Fruit fly (Drosophila melanogaster) whole organism, embryonic: ENCODE results near the gene Utx.
A peak's percentile ranks its signal among the peaks of the same experiment; 100 is the strongest.

Experiments used
- Abd-B ChIP-seq: fragments of 200-800 bp; sonication (Bioruptor generic); optimal IDR thresholded peaks from 2 replicates; lab custom pipeline; 2018; ENCODE audit warnings: missing biosample characterization, mild to moderate bottlenecking, missing genetic modification characterization, moderate library complexity
- CG14441 ChIP-seq: fragments of 200-800 bp; sonication (Bioruptor generic); IDR thresholded peaks from 2 replicates; pipeline ENCODE4 v1.3.6; 2022; ENCODE audit warnings: missing biosample characterization, missing genetic modification characterization
- CG15601 ChIP-seq: fragments of 200-800 bp; sonication (Bioruptor generic); optimal IDR thresholded peaks from 3 replicates; lab custom pipeline; 2019; ENCODE audit warnings: missing biosample characterization, mild to moderate bottlenecking, missing genetic modification characterization, moderate library complexity
- CG16863 ChIP-seq: fragments of 200-800 bp; sonication (Bioruptor generic); optimal IDR thresholded peaks from 3 replicates; lab custom pipeline; 2016; ENCODE audit warnings: missing biosample characterization, missing genetic modification characterization
- CG2120 ChIP-seq: fragments of 200-800 bp; sonication (Bioruptor generic); optimal IDR thresholded peaks from 3 replicates; lab custom pipeline; 2016; ENCODE audit warnings: missing biosample characterization, missing genetic modification characterization
- CG31388 ChIP-seq: fragments of 200-800 bp; sonication (Bioruptor generic); optimal IDR thresholded peaks from 2 replicates; lab custom pipeline; 2016; ENCODE audit warnings: missing biosample characterization, missing genetic modification characterization
- CG31441 ChIP-seq: fragments of 200-800 bp; sonication (Bioruptor generic); IDR thresholded peaks from 2 replicates; pipeline ENCODE4 v1.3.6; 2022; ENCODE audit warnings: missing biosample characterization, missing genetic modification characterization
- CG3163 ChIP-seq: fragments of 200-800 bp; sonication (Bioruptor generic); optimal IDR thresholded peaks from 3 replicates; lab custom pipeline; 2016; ENCODE audit warnings: missing biosample characterization, missing genetic modification characterization
- CG32772 ChIP-seq: fragments of 200-800 bp; sonication (Bioruptor generic); IDR thresholded peaks from 2 replicates; pipeline ENCODE4 v1.3.6; 2022; ENCODE audit warnings: missing biosample characterization, missing genetic modification characterization
- CG3838 ChIP-seq: fragments of 200-800 bp; sonication (Bioruptor generic); optimal IDR thresholded peaks from 3 replicates; lab custom pipeline; 2016; ENCODE audit warnings: missing biosample characterization, missing genetic modification characterization
- CG4282 ChIP-seq: fragments of 200-800 bp; sonication (Bioruptor generic); optimal IDR thresholded peaks from 2 replicates; lab custom pipeline; 2016; ENCODE audit warnings: missing biosample characterization, missing genetic modification characterization
- CG43689 ChIP-seq: fragments of 200-800 bp; sonication (Bioruptor generic); IDR thresholded peaks from 2 replicates; pipeline ENCODE4 v1.3.6; 2022; ENCODE audit warnings: missing biosample characterization, missing genetic modification characterization
- CG6254 ChIP-seq: fragments of 200-800 bp; sonication (Bioruptor generic); optimal IDR thresholded peaks from 3 replicates; lab custom pipeline; 2017; ENCODE audit warnings: mild to moderate bottlenecking, missing biosample characterization, missing genetic modification reagents, missing genetic modification characterization
- CG8281 ChIP-seq: fragments of 200-800 bp; sonication (Bioruptor generic); optimal IDR thresholded peaks from 2 replicates; lab custom pipeline; 2018; ENCODE audit warnings: missing biosample characterization, mild to moderate bottlenecking, missing genetic modification characterization, moderate library complexity
- CG8478 ChIP-seq: fragments of >200 bp; optimal IDR thresholded peaks from 2 replicates; lab custom pipeline; 2018
- CG9727 ChIP-seq: fragments of 200-800 bp; sonication (Bioruptor generic); optimal IDR thresholded peaks from 3 replicates; lab custom pipeline; 2017; ENCODE audit warnings: missing biosample characterization, mild to moderate bottlenecking, missing genetic modification characterization
- CG9876 ChIP-seq: fragments of 200-800 bp; sonication (Bioruptor generic); optimal IDR thresholded peaks from 2 replicates; lab custom pipeline; 2016; ENCODE audit warnings: missing biosample characterization, missing genetic modification characterization
- D19B ChIP-seq: fragments of 200-800 bp; sonication (Bioruptor generic); optimal IDR thresholded peaks from 2 replicates; lab custom pipeline; 2017; ENCODE audit warnings: missing biosample characterization, mild to moderate bottlenecking, missing genetic modification characterization
- Lpt ChIP-seq: fragments of >200 bp; optimal IDR thresholded peaks from 2 replicates; lab custom pipeline; 2018; ENCODE audit warnings: missing biosample characterization, missing genetic modification characterization
- Mad ChIP-seq: fragments of 200-800 bp; sonication (Bioruptor generic); optimal IDR thresholded peaks from 2 replicates; lab custom pipeline; 2016; ENCODE audit warnings: missing biosample characterization, missing genetic modification characterization
- Med ChIP-seq: fragments of 200-800 bp; sonication (Bioruptor generic); peaks from one replicate; lab custom pipeline; 2016; ENCODE audit warnings: missing biosample characterization, missing genetic modification characterization, mild to moderate bottlenecking, inconsistent platforms, moderate library complexity
- Sox100B ChIP-seq: fragments of 200-800 bp; sonication (Bioruptor generic); optimal IDR thresholded peaks from 3 replicates; lab custom pipeline; 2018; ENCODE audit warnings: missing biosample characterization, mild to moderate bottlenecking, missing genetic modification characterization
- Sry-δ ChIP-seq: fragments of 200-800 bp; sonication (Bioruptor generic); optimal IDR thresholded peaks from 2 replicates; lab custom pipeline; 2016; ENCODE audit warnings: missing biosample characterization, missing genetic modification characterization
- Vsx1 ChIP-seq: fragments of 200-800 bp; sonication (Bioruptor generic); optimal IDR thresholded peaks from 2 replicates; lab custom pipeline; 2017; ENCODE audit warnings: missing biosample characterization, mild to moderate bottlenecking, missing genetic modification characterization, missing genetic modification reagents
- ash1 ChIP-seq: fragments of 200-800 bp; sonication (Bioruptor generic); optimal IDR thresholded peaks from 2 replicates; lab custom pipeline; 2018; ENCODE audit warnings: missing biosample characterization, mild to moderate bottlenecking, missing genetic modification characterization
- bowl ChIP-seq: fragments of 200-800 bp; sonication (Bioruptor generic); IDR thresholded peaks from 2 replicates; pipeline ENCODE4 v1.3.6; 2022; ENCODE audit warnings: missing biosample characterization, missing genetic modification characterization
- cas ChIP-seq: fragments of 200-800 bp; sonication (Bioruptor generic); IDR thresholded peaks from 2 replicates; pipeline ENCODE4 v1.3.6; 2022; ENCODE audit warnings: missing biosample characterization, missing genetic modification characterization
- crc ChIP-seq: fragments of 200-800 bp; sonication (Bioruptor generic); optimal IDR thresholded peaks from 2 replicates; lab custom pipeline; 2016; ENCODE audit warnings: missing biosample characterization, missing genetic modification characterization
- da ChIP-seq: fragments of 200-800 bp; sonication (Bioruptor generic); optimal IDR thresholded peaks from 2 replicates; lab custom pipeline; 2016; ENCODE audit warnings: missing biosample characterization, missing genetic modification characterization
- ems ChIP-seq: fragments of 200-800 bp; sonication (Bioruptor generic); optimal IDR thresholded peaks from 3 replicates; lab custom pipeline; 2016; ENCODE audit warnings: missing biosample characterization, missing genetic modification characterization
- fd102C ChIP-seq: fragments of 200-800 bp; sonication (Bioruptor generic); optimal IDR thresholded peaks from 2 replicates; lab custom pipeline; 2018; ENCODE audit warnings: missing biosample characterization, mild to moderate bottlenecking, missing genetic modification characterization, moderate library complexity
- ftz-f1 ChIP-seq: fragments of 200-800 bp; sonication (Bioruptor generic); optimal IDR thresholded peaks from 2 replicates; lab custom pipeline; 2016; ENCODE audit warnings: missing biosample characterization, missing genetic modification characterization
- gsb ChIP-seq: fragments of 200-800 bp; sonication (Bioruptor generic); IDR thresholded peaks from 2 replicates; pipeline ENCODE4 v1.3.6; 2022; ENCODE audit warnings: missing biosample characterization, missing genetic modification characterization
- jing ChIP-seq: fragments of 200-800 bp; sonication (Bioruptor generic); optimal IDR thresholded peaks from 2 replicates; lab custom pipeline; 2018; ENCODE audit warnings: missing biosample characterization, mild to moderate bottlenecking, missing genetic modification characterization
- maf-S ChIP-seq: fragments of 200-800 bp; sonication (Bioruptor generic); optimal IDR thresholded peaks from 2 replicates; lab custom pipeline; 2016; ENCODE audit warnings: missing biosample characterization, missing genetic modification characterization
- mam ChIP-seq: fragments of 200-800 bp; sonication (Bioruptor generic); optimal IDR thresholded peaks from 3 replicates; lab custom pipeline; 2016; ENCODE audit warnings: missing biosample characterization, missing genetic modification characterization
- mld ChIP-seq: fragments of 200-800 bp; sonication (Bioruptor generic); IDR thresholded peaks from 3 replicates; pipeline ENCODE4 v1.3.6; 2022; ENCODE audit warnings: missing biosample characterization, missing genetic modification characterization; ENCODE audit not compliant: partially characterized antibody
- psq ChIP-seq: fragments of 200-800 bp; sonication (Bioruptor generic); optimal IDR thresholded peaks from 2 replicates; lab custom pipeline; 2017; ENCODE audit warnings: missing biosample characterization, missing genetic modification characterization
- row ChIP-seq: fragments of 200-800 bp; sonication (Bioruptor generic); IDR thresholded peaks from 3 replicates; pipeline ENCODE4 v1.3.6; 2022; ENCODE audit warnings: missing biosample characterization, missing genetic modification characterization
- salm ChIP-seq: fragments of 200-800 bp; sonication (Bioruptor generic); optimal IDR thresholded peaks from 2 replicates; lab custom pipeline; 2018; ENCODE audit warnings: missing biosample characterization, mild to moderate bottlenecking, missing genetic modification characterization
- ssp ChIP-seq: fragments of 200-800 bp; sonication (Bioruptor generic); IDR thresholded peaks from 2 replicates; pipeline ENCODE4 v1.3.6; 2022; ENCODE audit warnings: missing biosample characterization, missing genetic modification characterization
- usp ChIP-seq: fragments of >200 bp; optimal IDR thresholded peaks from 2 replicates; lab custom pipeline; 2017; ENCODE audit warnings: missing biosample characterization, missing genetic modification characterization

Gene Utx

dm6 chr2L:10310614-10311382, 32.2 kb upstream of the Utx start, which contains the start of gene Cdk5alpha (continued):
- TF ChIP-seq cas (GFP tag; lab: Robert Waterston, UW): no peak
- no peak for TF ChIP-seq fd102C (GFP tag; lab: Kevin White, UChicago)
- TF ChIP-seq crc (GFP tag; lab: Kevin White, UChicago): no peak
- TF ChIP-seq Abd-B (GFP tag; lab: Kevin White, UChicago): no peak
- no peak for TF ChIP-seq row (GFP tag; lab: Robert Waterston, UW)
- TF ChIP-seq da: no peak
- TF ChIP-seq psq: no peak
- TF ChIP-seq ems (GFP tag; lab: Kevin White, UChicago): peak; percentile 17
- TF ChIP-seq ssp (GFP tag; lab: Robert Waterston, UW): no peak
- no peak for TF ChIP-seq jing (GFP tag; lab: Kevin White, UChicago)
- TF ChIP-seq CG15601 (tag; lab: Kevin White, UChicago): peak; percentile 26
- no peak for TF ChIP-seq CG2120 (GFP tag; lab: Kevin White, UChicago)
- no peak for TF ChIP-seq CG16863
- no peak for TF ChIP-seq CG4282 (GFP tag; lab: Kevin White, UChicago)
- TF ChIP-seq CG31441 (GFP tag; lab: Robert Waterston, UW): no peak
- no peak for TF ChIP-seq CG8478 (lab: Kevin White, UChicago)
- TF ChIP-seq CG32772 (GFP tag; lab: Robert Waterston, UW): no peak
- no peak for TF ChIP-seq gsb
- no peak for TF ChIP-seq CG14441
- no peak for TF ChIP-seq Sry-δ (GFP tag; lab: Kevin White, UChicago)
- TF ChIP-seq maf-S (GFP tag; lab: Kevin White, UChicago): no peak
- no peak for TF ChIP-seq CG31388 (GFP tag; lab: Kevin White, UChicago)
- TF ChIP-seq ash1: no peak
- no peak for TF ChIP-seq ftz-f1
- no peak for TF ChIP-seq salm (tag; lab: Kevin White, UChicago)
- TF ChIP-seq D19B (GFP tag; lab: Kevin White, UChicago): no peak
- no peak for TF ChIP-seq bowl (GFP tag; lab: Robert Waterston, UW)
- peak; percentile 79 for TF ChIP-seq Med
- TF ChIP-seq CG3838: no peak
- TF ChIP-seq CG8281: no peak
- no peak for TF ChIP-seq Sox100B (GFP tag; lab: Kevin White, UChicago)
- no peak for TF ChIP-seq CG6254 (GFP tag; lab: Kevin White, UChicago)
- TF ChIP-seq Lpt (GFP tag; lab: Kevin White, UChicago): no peak
- TF ChIP-seq CG9876 (GFP tag; lab: Kevin White, UChicago): no peak
- no peak for TF ChIP-seq mld
- TF ChIP-seq CG3163 (GFP tag; lab: Kevin White, UChicago): no peak
- TF ChIP-seq Mad: no peak
- TF ChIP-seq Vsx1: no peak
- TF ChIP-seq mam (GFP tag; lab: Kevin White, UChicago): no peak
- no peak for TF ChIP-seq CG9727 (GFP tag; lab: Kevin White, UChicago)
- no peak for TF ChIP-seq usp
- TF ChIP-seq CG43689 (GFP tag; lab: Robert Waterston, UW): no peak
